Worm (Caenorhabditis elegans) whole organism, L2 larva: ENCODE data around the gene K08E5.6.

Experiments used
- C34F6.9 ChIP-seq: fragments of 150-350 bp; optimal IDR thresholded peaks from 2 replicates; lab custom pipeline; 2014; ENCODE audit warnings: missing biosample characterization, missing genetic modification characterization
- F13H6.1 ChIP-seq: sonication (generic microtip); optimal IDR thresholded peaks from 2 replicates; lab custom pipeline; 2016; ENCODE audit warnings: missing genetic modification characterization, missing compliant biosample characterization
- R02D3.7 ChIP-seq: fragments of 150-350 bp; optimal IDR thresholded peaks from 2 replicates; lab custom pipeline; 2014; ENCODE audit warnings: missing biosample characterization, missing genetic modification characterization
- Y55F3AM.14 ChIP-seq: fragments of 200-800 bp; sonication (Bioruptor generic); optimal IDR thresholded peaks from 2 replicates; lab custom pipeline; 2018; ENCODE audit warnings: mild to moderate bottlenecking, missing genetic modification characterization, missing compliant biosample characterization
- ZK546.5 ChIP-seq: sonication (generic microtip); optimal IDR thresholded peaks from 2 replicates; lab custom pipeline; 2017; ENCODE audit warnings: missing biosample characterization, missing genetic modification characterization
- alr-1 ChIP-seq: fragments of 150-350 bp; optimal IDR thresholded peaks from 2 replicates; lab custom pipeline; 2014; ENCODE audit warnings: missing biosample characterization, missing genetic modification characterization
- aly-2 ChIP-seq: fragments of 150-350 bp; optimal IDR thresholded peaks from 2 replicates; lab custom pipeline; 2014; ENCODE audit warnings: missing biosample characterization, missing genetic modification characterization
- ama-1 ChIP-seq: fragments of 150-350 bp; optimal IDR thresholded peaks from 2 replicates; lab custom pipeline; 2018; ENCODE audit warnings: inconsistent platforms
- blmp-1 ChIP-seq: sonication (generic microtip); optimal IDR thresholded peaks from 2 replicates; lab custom pipeline; 2017; ENCODE audit warnings: missing genetic modification characterization, mild to moderate bottlenecking, missing compliant biosample characterization, antibody characterized with exemption, moderate library complexity; ENCODE audit not compliant: insufficient read depth
- ceh-16 ChIP-seq: fragments of 150-350 bp; optimal IDR thresholded peaks from 2 replicates; lab custom pipeline; 2014; ENCODE audit warnings: missing biosample characterization, missing genetic modification characterization
- ceh-82 ChIP-seq: fragments of 150-350 bp; optimal IDR thresholded peaks from 2 replicates; lab custom pipeline; 2014; ENCODE audit warnings: missing biosample characterization, missing genetic modification characterization
- crh-2 ChIP-seq: sonication (generic microtip); optimal IDR thresholded peaks from 2 replicates; lab custom pipeline; 2017; ENCODE audit warnings: missing biosample characterization, missing genetic modification characterization
- dmd-4 ChIP-seq: sonication (generic microtip); optimal IDR thresholded peaks from 2 replicates; lab custom pipeline; 2017; ENCODE audit warnings: missing biosample characterization, missing genetic modification characterization
- elt-1 ChIP-seq: fragments of 150-350 bp; optimal IDR thresholded peaks from 2 replicates; lab custom pipeline; 2014; ENCODE audit warnings: missing biosample characterization, missing genetic modification characterization
- elt-3 ChIP-seq: sonication (generic microtip); optimal IDR thresholded peaks from 2 replicates; lab custom pipeline; 2017; ENCODE audit warnings: missing biosample characterization, missing genetic modification characterization
- fos-1 ChIP-seq: fragments of 150-350 bp; optimal IDR thresholded peaks from 2 replicates; lab custom pipeline; 2014; ENCODE audit warnings: missing biosample characterization, missing genetic modification characterization
- gmeb-1 ChIP-seq: fragments of 150-350 bp; optimal IDR thresholded peaks from 2 replicates; lab custom pipeline; 2014; ENCODE audit warnings: missing biosample characterization, missing genetic modification characterization
- lin-11 ChIP-seq: fragments of 150-350 bp; sonication (generic microtip); optimal IDR thresholded peaks from 2 replicates; lab custom pipeline; 2014; ENCODE audit warnings: missing biosample characterization, missing genetic modification characterization, inconsistent platforms, mixed read lengths
- lin-13 ChIP-seq: fragments of 150-350 bp; optimal IDR thresholded peaks from 2 replicates; lab custom pipeline; 2014; ENCODE audit warnings: missing biosample characterization, missing genetic modification reagents, missing genetic modification characterization
- lin-39 ChIP-seq: fragments of 150-350 bp; optimal IDR thresholded peaks from 2 replicates; lab custom pipeline; 2014; ENCODE audit warnings: missing biosample characterization, missing genetic modification reagents, missing genetic modification characterization
- lsy-2 ChIP-seq, 2 experiments: fragments of 150-350 bp in 1 of 2; sonication (generic microtip) in 1 of 2; optimal IDR thresholded peaks; 2 replicates each; lab custom pipeline; 2014 to 2017; ENCODE audit warnings: missing biosample characterization in 2 of 2, missing genetic modification characterization in 2 of 2
- mab-5 ChIP-seq: fragments of 150-350 bp; optimal IDR thresholded peaks from 2 replicates; lab custom pipeline; 2014; ENCODE audit warnings: missing biosample characterization, missing genetic modification characterization
- mbf-1 ChIP-seq: sonication (generic microtip); optimal IDR thresholded peaks from 2 replicates; lab custom pipeline; 2017; ENCODE audit warnings: missing biosample characterization, missing genetic modification characterization
- mdl-1 ChIP-seq, 2 experiments: fragments of 150-350 bp in 1 of 2; sonication (generic microtip) in 1 of 2; optimal IDR thresholded peaks; 2 replicates each; lab custom pipeline; 2017; ENCODE audit warnings: missing biosample characterization in 2 of 2, missing genetic modification characterization in 2 of 2
- nhr-10 ChIP-seq: sonication (generic microtip); optimal IDR thresholded peaks from 2 replicates; lab custom pipeline; 2017; ENCODE audit warnings: missing biosample characterization, missing genetic modification characterization
- nhr-11 ChIP-seq: fragments of 150-350 bp; optimal IDR thresholded peaks from 2 replicates; lab custom pipeline; 2014; ENCODE audit warnings: missing biosample characterization, missing genetic modification characterization
- nhr-12 ChIP-seq: fragments of 150-350 bp; optimal IDR thresholded peaks from 2 replicates; lab custom pipeline; 2014; ENCODE audit warnings: missing biosample characterization, missing genetic modification characterization
- nhr-129 ChIP-seq: fragments of 150-350 bp; optimal IDR thresholded peaks from 2 replicates; lab custom pipeline; 2014; ENCODE audit warnings: missing biosample characterization, missing genetic modification characterization
- nhr-21 ChIP-seq: fragments of 150-350 bp; optimal IDR thresholded peaks from 2 replicates; lab custom pipeline; 2014; ENCODE audit warnings: missing biosample characterization, missing genetic modification characterization
- nhr-23 ChIP-seq: fragments of 150-350 bp; optimal IDR thresholded peaks from 2 replicates; lab custom pipeline; 2014; ENCODE audit warnings: missing biosample characterization, missing genetic modification reagents, missing genetic modification characterization
- nhr-237 ChIP-seq: fragments of 150-350 bp; optimal IDR thresholded peaks from 2 replicates; lab custom pipeline; 2014; ENCODE audit warnings: missing biosample characterization, missing genetic modification characterization
- nhr-25 ChIP-seq: fragments of 150-350 bp; sonication (generic microtip); optimal IDR thresholded peaks from 3 replicates; lab custom pipeline; 2014; ENCODE audit warnings: missing biosample characterization, missing genetic modification characterization
- nhr-6 ChIP-seq: fragments of 150-350 bp; optimal IDR thresholded peaks from 2 replicates; lab custom pipeline; 2014; ENCODE audit warnings: missing biosample characterization, missing genetic modification characterization
- nhr-77 ChIP-seq: fragments of 150-350 bp; optimal IDR thresholded peaks from 2 replicates; lab custom pipeline; 2014; ENCODE audit warnings: missing biosample characterization, missing genetic modification characterization
- peb-1 ChIP-seq: fragments of 150-350 bp; optimal IDR thresholded peaks from 2 replicates; lab custom pipeline; 2014; ENCODE audit warnings: missing biosample characterization, missing genetic modification characterization
- sem-4 ChIP-seq: fragments of 150-350 bp; optimal IDR thresholded peaks from 2 replicates; lab custom pipeline; 2014; ENCODE audit warnings: missing biosample characterization, missing genetic modification reagents, missing genetic modification characterization
- skn-1 ChIP-seq: sonication (generic microtip); optimal IDR thresholded peaks from 2 replicates; lab custom pipeline; 2017; ENCODE audit warnings: missing biosample characterization, missing genetic modification characterization
- sma-3 ChIP-seq: sonication (generic microtip); optimal IDR thresholded peaks from 2 replicates; lab custom pipeline; 2016; ENCODE audit warnings: missing genetic modification reagents, missing genetic modification characterization, missing compliant biosample characterization
- sma-9 ChIP-seq, 2 experiments: fragments of 150-350 bp in 1 of 2; sonication (generic microtip) in 1 of 2; optimal IDR thresholded peaks; 2 replicates each; lab custom pipeline; 2014 to 2016; ENCODE audit warnings: missing genetic modification characterization in 2 of 2, mild to moderate bottlenecking in 1 of 2, missing biosample characterization in 1 of 2, missing compliant biosample characterization in 1 of 2, missing genetic modification reagents in 1 of 2, moderate library complexity in 1 of 2
- snpc-4 ChIP-seq: fragments of 150-350 bp; optimal IDR thresholded peaks from 2 replicates; lab custom pipeline; 2014; ENCODE audit warnings: missing biosample characterization, missing genetic modification characterization
- unc-39 ChIP-seq: fragments of 150-350 bp; optimal IDR thresholded peaks from 2 replicates; lab custom pipeline; 2014; ENCODE audit warnings: missing biosample characterization, missing genetic modification characterization
- unc-55 ChIP-seq: fragments of 150-350 bp; sonication (generic microtip); optimal IDR thresholded peaks from 3 replicates; lab custom pipeline; 2014; ENCODE audit warnings: missing biosample characterization, missing genetic modification reagents, missing genetic modification characterization
- unc-62 ChIP-seq: fragments of 150-350 bp; optimal IDR thresholded peaks from 2 replicates; lab custom pipeline; 2014; ENCODE audit warnings: missing biosample characterization, missing genetic modification reagents, missing genetic modification characterization
- zag-1 ChIP-seq: fragments of 150-350 bp; optimal IDR thresholded peaks from 2 replicates; lab custom pipeline; 2014; ENCODE audit warnings: missing biosample characterization, missing genetic modification characterization
- ztf-1 ChIP-seq: fragments of 200-800 bp; sonication (Bioruptor generic); conservative IDR thresholded peaks from 2 replicates; pipeline ENCODE4 v1.3.6; 2022; ENCODE audit warnings: missing genetic modification characterization, missing compliant biosample characterization
- ztf-11 ChIP-seq: sonication (generic microtip); optimal IDR thresholded peaks from 2 replicates; lab custom pipeline; 2017; ENCODE audit warnings: missing biosample characterization, missing genetic modification characterization
- ztf-4 ChIP-seq: fragments of 150-350 bp; optimal IDR thresholded peaks from 2 replicates; lab custom pipeline; 2014; ENCODE audit warnings: missing biosample characterization, missing genetic modification characterization

Gene K08E5.6

DNA sequence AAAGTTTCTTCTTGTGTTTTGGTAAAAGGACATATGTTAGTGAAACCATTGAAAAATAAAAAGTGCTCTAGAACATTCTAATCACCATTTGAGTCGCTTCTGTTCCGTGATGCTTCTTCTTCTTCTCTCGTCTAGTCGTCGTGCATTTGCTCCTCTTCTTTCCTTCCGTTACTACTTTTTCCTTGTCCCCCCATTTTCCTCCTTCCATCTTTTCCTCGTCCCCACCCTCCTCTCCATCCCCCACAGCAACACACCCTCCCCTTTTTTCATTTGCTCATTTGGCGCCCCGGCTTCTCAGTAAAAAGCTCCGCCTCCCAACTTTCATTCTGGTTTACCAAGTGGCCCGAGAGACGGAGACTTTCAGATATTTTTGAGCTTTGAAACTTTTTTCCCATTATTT is 10.9 kb downstream of the K08E5.6 start (continued):
- TF ChIP-seq ZK546.5 (tag; lab: Kevin White, UChicago) (no peak), aly-2 (tag; lab: Kevin White, UChicago) (no peak), sma-9 (GFP tag; optimal IDR thresholded peaks at IDR 0.05; lab: Kevin White, UChicago) (peak; percentile 10), sma-9 (tag; optimal IDR thresholded peaks at IDR 0.05; lab: Kevin White, UChicago) (no peak)
- TF ChIP-seq, all 48 proteins: peak for 12

ce11 chrIII:10152495-10152894 is 11.7 kb downstream of the K08E5.6 start, which contains the start of gene nac-3:
Gene nac-3, plus strand, starts transcription at chrIII:10152795.
- TF ChIP-seq aly-2 (tag; lab: Kevin White, UChicago), result no peak
- TF ChIP-seq ama-1 (lab: Kevin White, UChicago), result no peak
- no peak for TF ChIP-seq nhr-6
- TF ChIP-seq zag-1, result no peak
- no peak for TF ChIP-seq ztf-1
- TF ChIP-seq nhr-23 (tag; lab: Kevin White, UChicago), result no peak
- no peak for TF ChIP-seq unc-62 (GFP tag; lab: Kevin White, UChicago)
- TF ChIP-seq mbf-1 (tag; lab: Kevin White, UChicago), result no peak
- TF ChIP-seq gmeb-1 (tag; lab: Kevin White, UChicago), result no peak
- TF ChIP-seq R02D3.7 (tag; lab: Kevin White, UChicago), result no peak
- no peak for TF ChIP-seq sma-3
- no peak for TF ChIP-seq ceh-16 (tag; lab: Kevin White, UChicago)
- no peak for TF ChIP-seq Y55F3AM.14 (GFP tag; lab: Kevin White, UChicago)
- no peak for TF ChIP-seq ztf-11 (tag; lab: Kevin White, UChicago)
- TF ChIP-seq elt-1 (tag; lab: Kevin White, UChicago), result no peak

ce11 chrIII:10153003-10153402 is 12.2 kb downstream of the K08E5.6 start:
- TF ChIP-seq nhr-10 (tag; lab: Kevin White, UChicago), result no peak
- TF ChIP-seq sem-4 (tag; lab: Kevin White, UChicago), result peak; percentile 59
- no peak for TF ChIP-seq gmeb-1 (tag; lab: Kevin White, UChicago)
- peak; percentile 11 for TF ChIP-seq lin-11 (tag; lab: Kevin White, UChicago)
- TF ChIP-seq mab-5, result peak; percentile 48
- peak in 1 of 2 experiments; percentile 56 for TF ChIP-seq mdl-1 (tag; optimal IDR thresholded peaks at IDR 0.05; lab: Kevin White, UChicago)
- peak in 1 of 2 experiments; percentile 72 for TF ChIP-seq lsy-2 (tag; optimal IDR thresholded peaks at IDR 0.05; lab: Kevin White, UChicago)
- TF ChIP-seq skn-1, result no peak
- no peak for TF ChIP-seq nhr-12 (tag; lab: Kevin White, UChicago)
- TF ChIP-seq fos-1 (tag; lab: Kevin White, UChicago), result no peak
- TF ChIP-seq nhr-21 (tag; lab: Kevin White, UChicago), result no peak
- TF ChIP-seq peb-1, result no peak
- no peak for TF ChIP-seq lin-39 (tag; lab: Kevin White, UChicago)
- no peak for TF ChIP-seq elt-3 (tag; lab: Kevin White, UChicago)
- TF ChIP-seq unc-39 (tag; lab: Kevin White, UChicago), result no peak
- no peak for TF ChIP-seq alr-1 (tag; lab: Kevin White, UChicago)
- peak; percentile 90 for TF ChIP-seq unc-55
- TF ChIP-seq ceh-16 (tag; lab: Kevin White, UChicago), result no peak
- TF ChIP-seq F13H6.1 (tag; lab: Kevin White, UChicago), result peak; percentile 58
- peak; percentile 81 for TF ChIP-seq nhr-129
- TF ChIP-seq nhr-25 (tag; lab: Kevin White, UChicago), result no peak
- TF ChIP-seq nhr-237 (tag; lab: Kevin White, UChicago), result no peak
- TF ChIP-seq ztf-11 (tag; lab: Kevin White, UChicago), result no peak
- TF ChIP-seq snpc-4 (tag; lab: Kevin White, UChicago), result peak; percentile 22
- TF ChIP-seq ztf-1, result no peak
- peak; percentile 77 for TF ChIP-seq C34F6.9 (tag; lab: Kevin White, UChicago)
- TF ChIP-seq sma-9 (GFP tag; optimal IDR thresholded peaks at IDR 0.05; lab: Kevin White, UChicago), result peak; percentile 69
- no peak for TF ChIP-seq sma-9 (tag; optimal IDR thresholded peaks at IDR 0.05; lab: Kevin White, UChicago)
- peak; percentile 67 for TF ChIP-seq crh-2 (tag; lab: Kevin White, UChicago)
- no peak for TF ChIP-seq mbf-1 (tag; lab: Kevin White, UChicago)
- no peak for TF ChIP-seq unc-62 (GFP tag; lab: Kevin White, UChicago)
- TF ChIP-seq nhr-23 (tag; lab: Kevin White, UChicago), result no peak
- TF ChIP-seq ama-1 (lab: Kevin White, UChicago), result no peak
- no peak for TF ChIP-seq Y55F3AM.14 (GFP tag; lab: Kevin White, UChicago)
- TF ChIP-seq nhr-11 (tag; lab: Kevin White, UChicago), result no peak
- TF ChIP-seq aly-2 (tag; lab: Kevin White, UChicago), result no peak
- TF ChIP-seq dmd-4, result no peak
- no peak for TF ChIP-seq R02D3.7 (tag; lab: Kevin White, UChicago)
- no peak for TF ChIP-seq ceh-82 (tag; lab: Kevin White, UChicago)
- peak; percentile 64 for TF ChIP-seq nhr-6
- TF ChIP-seq lin-13 (GFP tag; lab: Kevin White, UChicago), result peak; percentile 26
- TF ChIP-seq blmp-1 (tag; lab: Kevin White, UChicago), result no peak
- TF ChIP-seq ztf-4 (tag; lab: Kevin White, UChicago), result peak; percentile 26
- no peak for TF ChIP-seq nhr-77 (tag; lab: Kevin White, UChicago)
- TF ChIP-seq elt-1 (tag; lab: Kevin White, UChicago), result no peak
- TF ChIP-seq sma-3, result no peak
- no peak for TF ChIP-seq ZK546.5 (tag; lab: Kevin White, UChicago)
- peak; percentile 74 for TF ChIP-seq zag-1
